Fruit fly (Drosophila melanogaster) whole organism, wandering third instar larva: ENCODE data around the gene CG17919.

Source experiments
- CrebA ChIP-seq: fragments of 200-800 bp; sonication (Bioruptor generic); optimal IDR thresholded peaks from 2 replicates; lab custom pipeline; 2016; ENCODE audit warnings: missing biosample characterization, mild to moderate bottlenecking, missing genetic modification characterization, borderline replicate concordance
- Dfd ChIP-seq: fragments of >200 bp; optimal IDR thresholded peaks from 2 replicates; lab custom pipeline; 2017; ENCODE audit warnings: missing biosample characterization, missing genetic modification characterization
- Dif ChIP-seq: fragments of 200-275, 200-300 bp; sonication (Bioruptor generic); optimal IDR thresholded peaks from 2 replicates; lab custom pipeline; 2018; ENCODE audit warnings: missing biosample characterization, missing genetic modification characterization; ENCODE audit not compliant: partially characterized antibody
- GATAd ChIP-seq: sonication (Bioruptor generic); optimal IDR thresholded peaks from 2 replicates; lab custom pipeline; 2016; ENCODE audit warnings: missing biosample characterization, missing genetic modification characterization
- HLH106 ChIP-seq: fragments of 200-800 bp; optimal IDR thresholded peaks from 3 replicates; lab custom pipeline; 2019; ENCODE audit warnings: missing biosample characterization, mild to moderate bottlenecking, missing genetic modification characterization, moderate library complexity
- Hnf4 ChIP-seq: fragments of 200-800 bp; sonication (Bioruptor generic); optimal IDR thresholded peaks from 2 replicates; lab custom pipeline; 2016; ENCODE audit warnings: missing biosample characterization, mild to moderate bottlenecking, missing genetic modification characterization
- Hr78 ChIP-seq: fragments of >200 bp; optimal IDR thresholded peaks from 2 replicates; lab custom pipeline; 2017; ENCODE audit warnings: missing biosample characterization, missing genetic modification characterization
- Hr83 ChIP-seq: fragments of 200-300 bp; sonication (Bioruptor generic); optimal IDR thresholded peaks from 2 replicates; lab custom pipeline; 2016; ENCODE audit warnings: missing biosample characterization, mild to moderate bottlenecking, missing genetic modification characterization, moderate library complexity; ENCODE audit not compliant: poor library complexity, severe bottlenecking
- Jra ChIP-seq: sonication (Bioruptor generic); optimal IDR thresholded peaks from 2 replicates; lab custom pipeline; 2016; ENCODE audit warnings: missing biosample characterization, missing genetic modification characterization
- Mio ChIP-seq: sonication (Bioruptor generic); optimal IDR thresholded peaks from 2 replicates; lab custom pipeline; 2016; ENCODE audit warnings: missing biosample characterization, missing genetic modification characterization
- Myc ChIP-seq: fragments of >200 bp; optimal IDR thresholded peaks from 2 replicates; lab custom pipeline; 2017
- N ChIP-seq: fragments of >200 bp; optimal IDR thresholded peaks from 2 replicates; lab custom pipeline; 2018; ENCODE audit warnings: missing biosample characterization, missing external identifiers, missing genetic modification characterization
- OdsH ChIP-seq: fragments of 200-800 bp; sonication (Bioruptor generic); optimal IDR thresholded peaks from 2 replicates; lab custom pipeline; 2016; ENCODE audit warnings: missing biosample characterization, mild to moderate bottlenecking, missing genetic modification characterization
- Rel ChIP-seq, 2 experiments: fragments of 200-800 bp; sonication (Bioruptor generic) in 1 of 2; optimal IDR thresholded peaks; 2 replicates in 1 of 2; 3 replicates in 1 of 2; lab custom pipeline; 2016 to 2019; ENCODE audit warnings: mild to moderate bottlenecking in 2 of 2, missing biosample characterization in 2 of 2, missing genetic modification characterization in 2 of 2, moderate library complexity in 1 of 2
- Vsx2 ChIP-seq: fragments of 200-300, 225-300 bp; sonication (Bioruptor generic); optimal IDR thresholded peaks from 2 replicates; lab custom pipeline; 2018; ENCODE audit warnings: missing biosample characterization, missing genetic modification characterization; ENCODE audit not compliant: partially characterized antibody
- br ChIP-seq: fragments of 200-800 bp; sonication (Bioruptor generic); optimal IDR thresholded peaks from 2 replicates; lab custom pipeline; 2016; ENCODE audit warnings: missing biosample characterization, missing genetic modification characterization
- dl ChIP-seq, 2 experiments: fragments of 175-275, 200-275 bp in 1 of 2; fragments of 200-275 bp in 1 of 2; sonication (Bioruptor generic); optimal IDR thresholded peaks; lab custom pipeline; 2018; ENCODE audit warnings: mild to moderate bottlenecking in 2 of 2, missing biosample characterization in 2 of 2, missing genetic modification characterization in 2 of 2, moderate library complexity in 2 of 2; ENCODE audit not compliant: partially characterized antibody in 2 of 2, insufficient read depth in 1 of 2
- dsf ChIP-seq: sonication (Bioruptor generic); optimal IDR thresholded peaks from 2 replicates; lab custom pipeline; 2016; ENCODE audit warnings: missing biosample characterization, missing genetic modification characterization, borderline replicate concordance
- ey ChIP-seq: fragments of 200-800 bp; sonication (Bioruptor generic); optimal IDR thresholded peaks from 2 replicates; lab custom pipeline; 2016; ENCODE audit warnings: missing biosample characterization, missing genetic modification characterization
- foxo ChIP-seq, 2 experiments: fragments of 200-800 bp; sonication (Bioruptor generic); optimal IDR thresholded peaks; 2 replicates in 1 of 2; 3 replicates in 1 of 2; lab custom pipeline; 2016 to 2017; ENCODE audit warnings: missing biosample characterization in 2 of 2, missing genetic modification characterization in 2 of 2
- fru ChIP-seq: fragments of 200-800 bp; sonication (Bioruptor generic); optimal IDR thresholded peaks from 3 replicates; lab custom pipeline; 2016; ENCODE audit warnings: missing biosample characterization, mild to moderate bottlenecking, missing genetic modification characterization
- h ChIP-seq: fragments of 200-800 bp; sonication (Bioruptor generic); optimal IDR thresholded peaks from 3 replicates; lab custom pipeline; 2016; ENCODE audit warnings: missing biosample characterization, mild to moderate bottlenecking, missing genetic modification characterization
- jim ChIP-seq: fragments of 175-275, 200-325 bp; sonication (Bioruptor generic); optimal IDR thresholded peaks from 2 replicates; lab custom pipeline; 2016; ENCODE audit warnings: missing biosample characterization, mild to moderate bottlenecking, missing genetic modification characterization
- lola ChIP-seq: fragments of >200 bp; optimal IDR thresholded peaks from 2 replicates; lab custom pipeline; 2017; ENCODE audit warnings: missing biosample characterization, missing genetic modification characterization
- pan ChIP-seq: fragments of >200 bp; optimal IDR thresholded peaks from 2 replicates; lab custom pipeline; 2017
- psq ChIP-seq: fragments of 200-800 bp; sonication (Bioruptor generic); optimal IDR thresholded peaks from 3 replicates; lab custom pipeline; 2017; ENCODE audit warnings: missing biosample characterization, mild to moderate bottlenecking, missing genetic modification characterization, moderate library complexity
- rgr ChIP-seq: fragments of 200-800 bp; sonication (Bioruptor generic); optimal IDR thresholded peaks from 3 replicates; lab custom pipeline; 2016; ENCODE audit warnings: missing biosample characterization, mild to moderate bottlenecking, missing genetic modification characterization
- sage ChIP-seq: fragments of 200-800 bp; sonication (Bioruptor generic); optimal IDR thresholded peaks from 2 replicates; lab custom pipeline; 2016; ENCODE audit warnings: missing biosample characterization, mild to moderate bottlenecking, missing genetic modification characterization
- sv ChIP-seq: fragments of 200-800 bp; sonication (Bioruptor generic); optimal IDR thresholded peaks from 3 replicates; lab custom pipeline; 2016; ENCODE audit warnings: missing biosample characterization, missing genetic modification characterization
- usp ChIP-seq: fragments of >200 bp; optimal IDR thresholded peaks from 2 replicates; lab custom pipeline; 2017; ENCODE audit warnings: missing biosample characterization, missing genetic modification characterization
- woc ChIP-seq: sonication (Bioruptor generic); optimal IDR thresholded peaks from 2 replicates; lab custom pipeline; 2016; ENCODE audit warnings: missing biosample characterization, mild to moderate bottlenecking, missing genetic modification characterization

The CG17919 gene

dm6 chr3R:6380129-6380528, 36.3 kb downstream of the CG17919 start, which contains the start of the genes CG1024 and TfIIFalpha:
Gene CG1024, minus strand, starts transcription at chr3R:6380328.
Gene TfIIFalpha, plus strand, starts transcription at chr3R:6380467.
- no peak for TF ChIP-seq CrebA (GFP tag; lab: Kevin White, UChicago)
- peak; percentile 27 for TF ChIP-seq dsf
- no peak for TF ChIP-seq fru (GFP tag; lab: Kevin White, UChicago)
- TF ChIP-seq h (GFP tag; lab: Kevin White, UChicago) = peak; percentile 24
- TF ChIP-seq Dif (GFP tag; lab: Kevin White, UChicago) = no peak
- TF ChIP-seq rgr (GFP tag; lab: Kevin White, UChicago) = peak; percentile 6
- TF ChIP-seq sv (GFP tag; lab: Kevin White, UChicago) = no peak
- no peak for TF ChIP-seq Hnf4 (GFP tag; lab: Kevin White, UChicago)
- TF ChIP-seq HLH106 (tag; lab: Kevin White, UChicago) = peak; percentile 22
- TF ChIP-seq ey (GFP tag; lab: Kevin White, UChicago) = peak; percentile 12
- no peak for TF ChIP-seq usp (GFP tag; lab: Kevin White, UChicago)
- TF ChIP-seq woc (GFP tag; lab: Kevin White, UChicago) = no peak
- TF ChIP-seq Mio (GFP tag; lab: Kevin White, UChicago) = no peak
- TF ChIP-seq jim (GFP tag; lab: Kevin White, UChicago) = no peak

dm6 chr3R:6381784-6382183, 38.0 kb downstream of the CG17919 start:
- TF ChIP-seq OdsH (GFP tag; lab: Kevin White, UChicago) (no peak), Mio (GFP tag; lab: Kevin White, UChicago) (no peak), Rel (GFP tag; optimal IDR thresholded peaks at IDR 0.05; lab: Kevin White, UChicago) (no peak), Rel (tag; optimal IDR thresholded peaks at IDR 0.05; lab: Kevin White, UChicago) (no peak)

dm6 chr3R:6382733-6383465, 39.1 kb downstream of the CG17919 start, which contains the start of gene gzl:
Gene gzl, plus strand, starts transcription at chr3R:6382914.
- TF ChIP-seq Jra (GFP tag; lab: Kevin White, UChicago) = peak; percentile 51
- TF ChIP-seq h (GFP tag; lab: Kevin White, UChicago) = peak; percentile 28
- TF ChIP-seq HLH106 (tag; lab: Kevin White, UChicago) = no peak
- no peak for TF ChIP-seq pan
- TF ChIP-seq N (GFP tag; lab: Kevin White, UChicago) = peak; percentile 51
- TF ChIP-seq ey (GFP tag; lab: Kevin White, UChicago) = no peak
- peak; percentile 17 for TF ChIP-seq sage
- peak; percentile 14 for TF ChIP-seq Hr83 (GFP tag; lab: Kevin White, UChicago)
- TF ChIP-seq GATAd (GFP tag; lab: Kevin White, UChicago) = no peak
- no peak for TF ChIP-seq Hr78 (GFP tag; lab: Kevin White, UChicago)
- TF ChIP-seq rgr (GFP tag; lab: Kevin White, UChicago) = peak; percentile 11

- TF ChIP-seq br = no peak
- TF ChIP-seq Mio (GFP tag; lab: Kevin White, UChicago) = no peak
- TF ChIP-seq Vsx2 (GFP tag; lab: Kevin White, UChicago) = no peak
- TF ChIP-seq h (GFP tag; lab: Kevin White, UChicago) = no peak
- no peak for TF ChIP-seq Dfd (GFP tag; lab: Kevin White, UChicago)
- TF ChIP-seq psq = no peak
- no peak for TF ChIP-seq Myc (lab: Kevin White, UChicago)
- no peak for TF ChIP-seq HLH106 (tag; lab: Kevin White, UChicago)
- no peak for TF ChIP-seq sage
- no peak for TF ChIP-seq jim (GFP tag; lab: Kevin White, UChicago)
- no peak for TF ChIP-seq GATAd (GFP tag; lab: Kevin White, UChicago)
- no peak for TF ChIP-seq dl (GFP tag; optimal IDR thresholded peaks at IDR 0.05; lab: Kevin White, UChicago; ENCODE audit: insufficient read depth in 1 of 2, partially characterized antibody in 2 of 2)
These were observed 39.6 kb downstream of the CG17919 start for dm6 chr3R:6383466-6383769.

DNA sequence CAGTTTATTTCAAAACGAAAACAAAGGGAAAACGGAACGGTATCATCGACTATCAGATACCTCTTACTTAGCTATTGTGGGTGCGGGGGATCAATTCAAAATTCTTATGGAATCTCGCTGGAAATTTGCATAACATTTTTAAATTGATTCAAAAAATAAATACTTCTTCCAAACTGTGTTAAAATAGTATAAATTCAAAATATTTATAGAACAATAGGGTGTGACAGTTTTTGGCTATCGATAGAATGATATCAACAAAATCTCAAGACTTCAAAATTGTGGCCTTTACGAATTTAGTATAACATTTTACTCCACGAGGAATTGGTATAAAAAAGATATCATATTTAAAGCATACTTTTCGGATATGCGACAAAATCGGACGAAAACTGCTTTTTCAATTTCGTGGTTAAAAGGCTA, 44.6 kb downstream of the CG17919 start:
- no peak for TF ChIP-seq Jra (GFP tag; lab: Kevin White, UChicago)
- TF ChIP-seq sage = peak; percentile 4
- TF ChIP-seq dsf = no peak
- peak in 1 of 2 experiments; percentile 7 for TF ChIP-seq foxo (GFP tag; optimal IDR thresholded peaks at IDR 0.05; lab: Kevin White, UChicago)
- peak; percentile 20 for TF ChIP-seq Myc (lab: Kevin White, UChicago)
- TF ChIP-seq lola = no peak
- peak; percentile 0 for TF ChIP-seq Hnf4 (GFP tag; lab: Kevin White, UChicago)
